Worm (Caenorhabditis elegans) whole organism, L4 larva: ENCODE data around the gene ZK418.5.
A peak's percentile ranks its signal among the peaks of the same experiment; 100 is the strongest.

Experiments used
- F26F4.8 ChIP-seq: fragments of 200-800 bp; sonication (Bioruptor generic); conservative IDR thresholded peaks from 2 replicates; pipeline ENCODE4 v1.3.6; 2022; ENCODE audit warnings: missing genetic modification characterization, missing compliant biosample characterization
- F37D6.2 ChIP-seq: sonication (generic microtip); optimal IDR thresholded peaks from 2 replicates; lab custom pipeline; 2016; ENCODE audit warnings: mild to moderate bottlenecking, missing genetic modification characterization, missing compliant biosample characterization
- R02D3.7 ChIP-seq: fragments of 150-350 bp; sonication (generic microtip); optimal IDR thresholded peaks from 3 replicates; lab custom pipeline; 2014; ENCODE audit warnings: missing biosample characterization, missing genetic modification characterization
- Y105C5A.15 ChIP-seq: fragments of 200-800 bp; sonication (Bioruptor generic); IDR thresholded peaks from 2 replicates; pipeline ENCODE4 v1.3.6; 2022; ENCODE audit warnings: missing genetic modification characterization, missing compliant biosample characterization
- Y5F2A.4 ChIP-seq: fragments of 200-800 bp; sonication (Bioruptor generic); optimal IDR thresholded peaks from 2 replicates; lab custom pipeline; 2018; ENCODE audit warnings: mild to moderate bottlenecking, missing genetic modification characterization, missing compliant biosample characterization
- Y75B8A.6 ChIP-seq: fragments of 200-800 bp; sonication (Bioruptor generic); IDR thresholded peaks from 2 replicates; pipeline ENCODE4 v1.3.6; 2022; ENCODE audit warnings: missing genetic modification reagents, missing genetic modification characterization, missing compliant biosample characterization
- aly-2 ChIP-seq: sonication (generic microtip); optimal IDR thresholded peaks from 2 replicates; lab custom pipeline; 2018; ENCODE audit warnings: missing biosample characterization, missing genetic modification characterization
- ama-1 ChIP-seq: fragments of 150-350 bp; optimal IDR thresholded peaks from 2 replicates; lab custom pipeline; 2014; ENCODE audit warnings: inconsistent platforms, mixed read lengths
- arid-1 ChIP-seq: fragments of 200-800 bp; sonication (Bioruptor generic); conservative IDR thresholded peaks from 2 replicates; pipeline ENCODE4 v1.3.6; 2022; ENCODE audit warnings: missing genetic modification reagents, missing genetic modification characterization, missing compliant biosample characterization
- ceh-28 ChIP-seq: fragments of 150-350 bp; optimal IDR thresholded peaks from 2 replicates; lab custom pipeline; 2014; ENCODE audit warnings: missing biosample characterization, missing genetic modification reagents, missing genetic modification characterization
- ceh-44 ChIP-seq: fragments of 200-800 bp; sonication (Bioruptor generic); IDR thresholded peaks from 2 replicates; pipeline ENCODE4 v1.3.6; 2022; ENCODE audit warnings: missing genetic modification reagents, missing genetic modification characterization, missing compliant biosample characterization
- ceh-82 ChIP-seq: sonication (generic microtip); optimal IDR thresholded peaks from 2 replicates; lab custom pipeline; 2017; ENCODE audit warnings: missing biosample characterization, missing genetic modification characterization
- ces-1 ChIP-seq: fragments of 150-350 bp; sonication (generic microtip); optimal IDR thresholded peaks from 4 replicates; lab custom pipeline; 2014; ENCODE audit warnings: missing biosample characterization, missing genetic modification reagents, missing genetic modification characterization
- cey-2 ChIP-seq: sonication (generic microtip); optimal IDR thresholded peaks from 3 replicates; lab custom pipeline; 2017; ENCODE audit warnings: missing genetic modification characterization, mild to moderate bottlenecking, missing compliant biosample characterization, antibody characterized with exemption, borderline replicate concordance; ENCODE audit not compliant: insufficient read depth
- daf-16 ChIP-seq, 3 experiments: sonication (generic microtip); optimal IDR thresholded peaks; 2 replicates each; lab custom pipeline; 2016 to 2017; ENCODE audit warnings: missing genetic modification characterization in 3 of 3, missing genetic modification reagents in 3 of 3, mild to moderate bottlenecking in 2 of 3, missing compliant biosample characterization in 2 of 3, missing biosample characterization in 1 of 3, moderate library complexity in 1 of 3
- dmd-6 ChIP-seq: fragments of 200-800 bp; sonication (Bioruptor generic); IDR thresholded peaks from 2 replicates; pipeline ENCODE4 v1.3.6; 2022; ENCODE audit warnings: missing genetic modification reagents, missing genetic modification characterization, missing compliant biosample characterization
- dmd-8 ChIP-seq: fragments of 200-800 bp; sonication (Bioruptor generic); IDR thresholded peaks from 2 replicates; pipeline ENCODE4 v1.3.6; 2022; ENCODE audit warnings: missing genetic modification characterization, missing compliant biosample characterization
- dpl-1 ChIP-seq: fragments of 150-350 bp; optimal IDR thresholded peaks from 2 replicates; lab custom pipeline; 2014; ENCODE audit warnings: missing biosample characterization, missing genetic modification reagents, missing genetic modification characterization
- duxl-1 ChIP-seq: sonication (generic microtip); optimal IDR thresholded peaks from 2 replicates; lab custom pipeline; 2016; ENCODE audit warnings: mild to moderate bottlenecking, missing genetic modification characterization, moderate library complexity, missing compliant biosample characterization; ENCODE audit not compliant: poor library complexity
- dve-1 ChIP-seq: sonication (generic microtip); optimal IDR thresholded peaks from 2 replicates; lab custom pipeline; 2017; ENCODE audit warnings: antibody characterized with exemption, mild to moderate bottlenecking, missing genetic modification characterization, missing compliant biosample characterization; ENCODE audit not compliant: insufficient read depth
- egl-43 ChIP-seq: fragments of 200-800 bp; sonication (Bioruptor generic); IDR thresholded peaks from 2 replicates; pipeline ENCODE4 v1.3.6; 2022; ENCODE audit warnings: missing genetic modification reagents, missing genetic modification characterization, missing compliant biosample characterization
- gei-8 ChIP-seq: fragments of 200-800 bp; sonication (Bioruptor generic); optimal IDR thresholded peaks from 2 replicates; lab custom pipeline; 2018; ENCODE audit warnings: mild to moderate bottlenecking, missing genetic modification characterization, missing compliant biosample characterization
- lin-1 ChIP-seq: fragments of 200-800 bp; sonication (Bioruptor generic); IDR thresholded peaks from 2 replicates; pipeline ENCODE4 v1.3.6; 2022; ENCODE audit warnings: missing genetic modification reagents, missing genetic modification characterization, missing compliant biosample characterization
- lsy-2 ChIP-seq, 2 experiments: fragments of 150-350 bp in 1 of 2; sonication (generic microtip) in 1 of 2; optimal IDR thresholded peaks; 2 replicates each; lab custom pipeline; 2014 to 2017; ENCODE audit warnings: missing biosample characterization in 2 of 2, missing genetic modification characterization in 2 of 2
- madf-9 ChIP-seq: fragments of 200-800 bp; sonication (Bioruptor generic); conservative IDR thresholded peaks from 2 replicates; pipeline ENCODE4 v1.3.6; 2022; ENCODE audit warnings: missing genetic modification reagents, missing genetic modification characterization, missing compliant biosample characterization
- mdt-29 ChIP-seq: fragments of 200-800 bp; sonication (Bioruptor generic); IDR thresholded peaks from 2 replicates; pipeline ENCODE4 v1.3.6; 2022; ENCODE audit warnings: missing genetic modification reagents, missing genetic modification characterization, missing compliant biosample characterization
- mxl-3 ChIP-seq: fragments of 200-800 bp; sonication (Bioruptor generic); optimal IDR thresholded peaks from 2 replicates; lab custom pipeline; 2018; ENCODE audit warnings: mild to moderate bottlenecking, missing genetic modification characterization, missing compliant biosample characterization
- nhr-10 ChIP-seq: fragments of 150-350 bp; optimal IDR thresholded peaks from 2 replicates; lab custom pipeline; 2014; ENCODE audit warnings: missing biosample characterization, missing genetic modification characterization
- nhr-11 ChIP-seq: fragments of 150-350 bp; optimal IDR thresholded peaks from 2 replicates; lab custom pipeline; 2014; ENCODE audit warnings: missing biosample characterization, missing genetic modification characterization
- nhr-111 ChIP-seq: fragments of 200-800 bp; sonication (Bioruptor generic); optimal IDR thresholded peaks from 2 replicates; lab custom pipeline; 2018; ENCODE audit warnings: mild to moderate bottlenecking, missing genetic modification characterization, missing compliant biosample characterization
- nhr-28 ChIP-seq: fragments of 150-350 bp; optimal IDR thresholded peaks from 2 replicates; lab custom pipeline; 2014; ENCODE audit warnings: missing biosample characterization, missing genetic modification characterization
- nhr-41 ChIP-seq: fragments of 200-800 bp; sonication (Bioruptor generic); IDR thresholded peaks from 2 replicates; pipeline ENCODE4 v1.3.6; 2022; ENCODE audit warnings: missing genetic modification reagents, missing genetic modification characterization, missing compliant biosample characterization
- nhr-48 ChIP-seq: sonication (generic microtip); optimal IDR thresholded peaks from 2 replicates; lab custom pipeline; 2016; ENCODE audit warnings: mild to moderate bottlenecking, missing genetic modification characterization, missing compliant biosample characterization
- nhr-77 ChIP-seq: fragments of 150-350 bp; optimal IDR thresholded peaks from 2 replicates; lab custom pipeline; 2014; ENCODE audit warnings: missing biosample characterization, missing genetic modification characterization
- pha-4 ChIP-seq, 2 experiments: fragments of 150-350 bp in 1 of 2; fragments of 200-800 bp in 1 of 2; sonication (Bioruptor generic) in 1 of 2; IDR thresholded peaks in 1 of 2; optimal IDR thresholded peaks in 1 of 2; 2 replicates each; pipeline versions ENCODE4 v1.3.6 to Lab custom; 2014 to 2022; ENCODE audit warnings: missing genetic modification characterization in 2 of 2, missing genetic modification reagents in 2 of 2, missing biosample characterization in 1 of 2, missing compliant biosample characterization in 1 of 2
- pqm-1 ChIP-seq: sonication (generic microtip); optimal IDR thresholded peaks from 2 replicates; lab custom pipeline; 2017; ENCODE audit warnings: missing biosample characterization, missing genetic modification characterization
- saeg-2 ChIP-seq: fragments of 200-800 bp; sonication (Bioruptor generic); IDR thresholded peaks from 2 replicates; pipeline ENCODE4 v1.3.6; 2022; ENCODE audit warnings: missing genetic modification reagents, missing genetic modification characterization, missing compliant biosample characterization
- sdz-12 ChIP-seq: fragments of 200-800 bp; sonication (Bioruptor generic); optimal IDR thresholded peaks from 2 replicates; lab custom pipeline; 2018; ENCODE audit warnings: mild to moderate bottlenecking, missing genetic modification characterization, missing compliant biosample characterization
- set-16 ChIP-seq: fragments of 200-800 bp; sonication (Bioruptor generic); IDR thresholded peaks from 2 replicates; pipeline ENCODE4 v1.3.6; 2022; ENCODE audit warnings: missing genetic modification reagents, missing genetic modification characterization, missing compliant biosample characterization
- skn-1 ChIP-seq: fragments of 150-350 bp; optimal IDR thresholded peaks from 2 replicates; lab custom pipeline; 2014; ENCODE audit warnings: missing biosample characterization, missing genetic modification characterization
- snpc-1.2 ChIP-seq: fragments of 200-800 bp; sonication (Bioruptor generic); IDR thresholded peaks from 2 replicates; pipeline ENCODE4 v1.3.6; 2022; ENCODE audit warnings: missing genetic modification reagents, missing genetic modification characterization, missing compliant biosample characterization
- spr-3 ChIP-seq: fragments of 200-800 bp; sonication (Bioruptor generic); optimal IDR thresholded peaks from 2 replicates; lab custom pipeline; 2018; ENCODE audit warnings: mild to moderate bottlenecking, missing genetic modification characterization, missing compliant biosample characterization
- unc-130 ChIP-seq: sonication (generic microtip); optimal IDR thresholded peaks from 2 replicates; lab custom pipeline; 2016; ENCODE audit warnings: missing genetic modification reagents, missing genetic modification characterization, missing compliant biosample characterization
- ztf-7 ChIP-seq: fragments of 150-350 bp; optimal IDR thresholded peaks from 2 replicates; lab custom pipeline; 2014; ENCODE audit warnings: missing biosample characterization, missing genetic modification characterization

The ZK418.5 gene

ce11 chrIII:7116615-7117252 is 43.1 kb upstream of the ZK418.5 start (continued):
- TF ChIP-seq nhr-11 (tag; lab: Kevin White, UChicago) (peak; percentile 9), F26F4.8 (GFP tag; lab: Robert Waterston, UW) (no peak), skn-1 (no peak), snpc-1.2 (GFP tag; lab: Robert Waterston, UW) (no peak), nhr-77 (tag; lab: Kevin White, UChicago) (peak; percentile 31), dmd-6 (GFP tag; lab: Robert Waterston, UW) (peak; percentile 77), sdz-12 (GFP tag; lab: Kevin White, UChicago) (no peak), F37D6.2 (no peak), unc-130 (GFP tag; lab: Kevin White, UChicago) (no peak), saeg-2 (GFP tag; lab: Robert Waterston, UW) (no peak), ztf-7 (peak; percentile 16), dpl-1 (GFP tag; lab: Kevin White, UChicago) (peak; percentile 47), lin-1 (GFP tag; lab: Robert Waterston, UW) (0 out of 2 replicates have a peak, but pooled peaks have one; percentile 26), spr-3 (no peak), aly-2 (tag; lab: Kevin White, UChicago) (no peak), nhr-10 (tag; lab: Kevin White, UChicago) (peak; percentile 88), set-16 (no peak), daf-16 (GFP tag; optimal IDR thresholded peaks at IDR 0.05; lab: Kevin White, UChicago) (no peak), daf-16 (tag; optimal IDR thresholded peaks at IDR 0.05; lab: Kevin White, UChicago) (peak; percentile 67), nhr-28 (tag; lab: Kevin White, UChicago) (peak; percentile 87), Y5F2A.4 (GFP tag; lab: Kevin White, UChicago) (no peak), arid-1 (0 out of 2 replicates have a peak, but pooled peaks have one; percentile 28), ama-1 (lab: Kevin White, UChicago) (no peak), cey-2 (no peak), mdt-29 (no peak), mxl-3 (GFP tag; lab: Kevin White, UChicago) (peak; percentile 74), madf-9 (GFP tag; lab: Robert Waterston, UW) (no peak), nhr-48 (peak; percentile 33), dve-1 (tag; lab: Kevin White, UChicago) (peak; percentile 90), gei-8 (GFP tag; lab: Kevin White, UChicago) (no peak), duxl-1 (tag; lab: Kevin White, UChicago) (no peak), Y75B8A.6 (no peak), ceh-44 (GFP tag; lab: Robert Waterston, UW) (no peak), dmd-8 (no peak), nhr-111 (GFP tag; lab: Kevin White, UChicago) (no peak), Y105C5A.15 (GFP tag; lab: Robert Waterston, UW) (no peak), pqm-1 (tag; lab: Kevin White, UChicago) (peak; percentile 69), ces-1 (GFP tag; lab: Kevin White, UChicago) (no peak)

ce11 chrIII:7114952-7115488 is 41.4 kb upstream of the ZK418.5 start, which contains the start of gene nhr-10:
Gene nhr-10 (minus strand): TSS chrIII:7115438.
- TF ChIP-seq lsy-2 (tag; optimal IDR thresholded peaks at IDR 0.05; lab: Kevin White, UChicago) (peak in 1 of 2 experiments; percentile 44), lin-1 (GFP tag; lab: Robert Waterston, UW) (no peak), egl-43 (GFP tag; lab: Robert Waterston, UW) (0 out of 2 replicates have a peak, but pooled peaks have one; percentile 45), nhr-41 (no peak), ces-1 (GFP tag; lab: Kevin White, UChicago) (peak; percentile 7), nhr-11 (tag; lab: Kevin White, UChicago) (peak; percentile 34), pha-4 (GFP tag; IDR thresholded peaks at IDR 0.05; lab: Robert Waterston, UW) (no peak), pha-4 (tag; optimal IDR thresholded peaks at IDR 0.05; lab: Kevin White, UChicago) (no peak), ceh-82 (tag; lab: Kevin White, UChicago) (no peak), ceh-28 (tag; lab: Kevin White, UChicago) (no peak), R02D3.7 (tag; lab: Kevin White, UChicago) (no peak)
